Fruit fly (Drosophila melanogaster): ENCODE results near the gene CG4502.
A peak's percentile ranks its signal among the peaks of the same experiment; 100 is the strongest.

Gene CG4502

dm6 chr2L:7239310-7239709 is 35.2 kb upstream of the CG4502 start (continued):
- no peak for TF ChIP-seq CG7963 (GFP tag; IDR thresholded peaks at IDR 0.05; ENCODE audit: partially characterized antibody)
- no peak for TF ChIP-seq CG10366 (GFP tag; IDR thresholded peaks at IDR 0.05)
- no peak for TF ChIP-seq mld (GFP tag; IDR thresholded peaks at IDR 0.05; ENCODE audit: partially characterized antibody)
- TF ChIP-seq CG14014 (GFP tag; IDR thresholded peaks at IDR 0.05), result peak; percentile 31; the same call in 1 of the 2 replicates
- peak; percentile 31; the same call in 1 of the 2 replicates for TF ChIP-seq sob (GFP tag; IDR thresholded peaks at IDR 0.05)
- no peak for TF ChIP-seq CG2875 (GFP tag; optimal IDR thresholded peaks at IDR 0.05)
- no peak for TF ChIP-seq az2 (GFP tag; optimal IDR thresholded peaks at IDR 0.05)
- peak; percentile 50 for TF ChIP-seq sug (tag; optimal IDR thresholded peaks at IDR 0.05)
- peak; percentile 6 for TF ChIP-seq crc (GFP tag; optimal IDR thresholded peaks at IDR 0.05)
- peak; percentile 23 for TF ChIP-seq CG34376 (GFP tag; optimal IDR thresholded peaks at IDR 0.05)
- TF ChIP-seq ab (GFP tag; optimal IDR thresholded peaks at IDR 0.05), result no peak
- TF ChIP-seq gfzf (GFP tag; optimal IDR thresholded peaks at IDR 0.05), result no peak
- TF ChIP-seq oc (tag; optimal IDR thresholded peaks at IDR 0.05), result no peak
- peak; percentile 6 for TF ChIP-seq Meics (GFP tag; optimal IDR thresholded peaks at IDR 0.05)
- TF ChIP-seq CG10209 (GFP tag; optimal IDR thresholded peaks at IDR 0.05), result peak; percentile 45
- TF ChIP-seq br (optimal IDR thresholded peaks at IDR 0.05), result no peak
- TF ChIP-seq eyg (GFP tag; optimal IDR thresholded peaks at IDR 0.05), result peak; percentile 51
- TF ChIP-seq Tbp (GFP tag; optimal IDR thresholded peaks at IDR 0.05), result no peak
- TF ChIP-seq HLH4C (GFP tag; IDR thresholded peaks at IDR 0.05; ENCODE audit: partially characterized antibody), result no peak
- TF ChIP-seq fru (optimal IDR thresholded peaks at IDR 0.05), result no peak
- TF ChIP-seq gt (GFP tag; IDR thresholded peaks at IDR 0.05), result no peak

- TF ChIP-seq CG10147 (GFP tag; optimal IDR thresholded peaks at IDR 0.05), result no peak
- TF ChIP-seq Med (GFP tag), result peak; percentile 15
Observed at dm6 chr2L:7232713-7233112, 28.6 kb upstream of the CG4502 start, which contains the start of gene CG43800. Gene CG43800, minus strand, starts transcription at chr2L:7232813.

dm6 chr2L:7227434-7227833 is 23.4 kb upstream of the CG4502 start, which contains the start of gene CG43799:
Gene CG43799, plus strand, starts transcription at chr2L:7227734.
- TF ChIP-seq Bdp1 (GFP tag; optimal IDR thresholded peaks at IDR 0.05), result no peak

- TF ChIP-seq ERR (GFP tag; optimal IDR thresholded peaks at IDR 0.05) (no peak), esg (GFP tag; conservative IDR thresholded peaks at IDR 0.05) (no peak), CG34422 (GFP tag; IDR thresholded peaks at IDR 0.05) (no peak), chn (GFP tag; optimal IDR thresholded peaks at IDR 0.05) (no peak), Vsx1 (GFP tag; optimal IDR thresholded peaks at IDR 0.05) (no peak), cg (GFP tag; optimal IDR thresholded peaks at IDR 0.05) (peak; percentile 40), CG7357 (GFP tag; IDR thresholded peaks at IDR 0.05) (no peak), hbn (GFP tag; IDR thresholded peaks at IDR 0.05; ENCODE audit: partially characterized antibody) (no peak), stwl (tag; optimal IDR thresholded peaks at IDR 0.05) (peak; percentile 88), CG2875 (GFP tag; optimal IDR thresholded peaks at IDR 0.05) (no peak)
Observed at dm6 chr2L:7226587-7226986, 22.5 kb upstream of the CG4502 start.

- TF ChIP-seq MBD-R2 (GFP tag; IDR thresholded peaks at IDR 0.05), result peak; percentile 29; the same call in 1 of the 2 replicates
- TF ChIP-seq pho (GFP tag; optimal IDR thresholded peaks at IDR 0.05), result no peak
- no peak for TF ChIP-seq CG4282 (GFP tag; optimal IDR thresholded peaks at IDR 0.05)
- peak; percentile 64 for TF ChIP-seq Doc3 (GFP tag; IDR thresholded peaks at IDR 0.05; ENCODE audit: partially characterized antibody)
- no peak for TF ChIP-seq Sox102F (GFP tag; optimal IDR thresholded peaks at IDR 0.05)
- peak; percentile 17 for TF ChIP-seq CG30403 (GFP tag; optimal IDR thresholded peaks at IDR 0.05)
- TF ChIP-seq HmgZ (tag; optimal IDR thresholded peaks at IDR 0.05), result no peak
- no peak for TF ChIP-seq CG16863 (GFP tag; optimal IDR thresholded peaks at IDR 0.05)
- TF ChIP-seq Sry-δ (GFP tag; optimal IDR thresholded peaks at IDR 0.05), result peak; percentile 34
- peak; percentile 80 for TF ChIP-seq CG7963 (GFP tag; IDR thresholded peaks at IDR 0.05; ENCODE audit: partially characterized antibody)
- TF ChIP-seq Myb (GFP tag; optimal IDR thresholded peaks at IDR 0.05), result no peak
- no peak for TF ChIP-seq Eip74EF (GFP tag; optimal IDR thresholded peaks at IDR 0.05)
- peak; percentile 15 for TF ChIP-seq grau (tag; optimal IDR thresholded peaks at IDR 0.05)
- no peak for TF ChIP-seq CG8765 (GFP tag; IDR thresholded peaks at IDR 0.05)
- no peak for TF ChIP-seq CG9932 (GFP tag; IDR thresholded peaks at IDR 0.05)
Observed at dm6 chr2L:7222829-7223272, 18.8 kb upstream of the CG4502 start, which contains the start of gene mEFG1. Gene mEFG1, minus strand, starts transcription at chr2L:7223081.
